Worm (Caenorhabditis elegans): ENCODE results near the gene R08C7.12.

Gene R08C7.12

DNA sequence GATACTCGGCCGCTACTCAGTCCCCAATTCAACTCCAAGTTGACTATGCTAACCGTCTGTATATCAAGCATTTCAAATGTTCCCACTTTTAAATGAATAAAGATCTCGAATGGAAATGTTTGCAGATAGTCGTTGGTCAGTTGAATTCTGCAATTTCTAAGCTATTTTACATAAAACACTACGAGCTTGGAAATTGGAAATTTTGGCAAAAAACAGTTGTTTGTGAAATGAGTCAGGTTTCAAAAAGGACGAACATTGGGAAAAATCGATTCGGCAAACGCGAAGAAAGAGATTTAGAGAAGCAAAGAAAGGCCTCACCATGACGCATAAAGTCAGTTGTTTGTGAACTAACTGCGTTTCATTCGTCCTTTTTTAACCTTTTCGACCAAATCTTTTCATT, 2.7 kb upstream of the R08C7.12 start (continued):
- TF ChIP-seq daf-16 (GFP tag; optimal IDR thresholded peaks at IDR 0.05) (no peak), daf-16 (tag; optimal IDR thresholded peaks at IDR 0.05) (peak; percentile 58), lsy-2 (tag; optimal IDR thresholded peaks at IDR 0.05) (peak; percentile 69 to 84), mxl-2 (GFP tag; conservative IDR thresholded peaks at IDR 0.05) (no peak), daf-12 (tag; optimal IDR thresholded peaks at IDR 0.05) (no peak), hlh-30 (tag; optimal IDR thresholded peaks at IDR 0.05; ENCODE audit: insufficient read depth) (peak; percentile 63), F26F4.8 (GFP tag; conservative IDR thresholded peaks at IDR 0.05) (no peak), hlh-11 (tag; optimal IDR thresholded peaks at IDR 0.05) (peak; percentile 2), F44E2.7 (GFP tag; IDR thresholded peaks at IDR 0.05) (no peak), nhr-6 (tag; optimal IDR thresholded peaks at IDR 0.05) (peak; percentile 68), F37D6.2 (tag; optimal IDR thresholded peaks at IDR 0.05) (no peak), unc-62 (GFP tag; optimal IDR thresholded peaks at IDR 0.05 in 1 of 2) (peak in 1 of 2 experiments; percentile 67), unc-62 (tag; optimal IDR thresholded peaks at IDR 0.05) (no peak), dmd-6 (GFP tag; IDR thresholded peaks at IDR 0.05) (no peak), dmd-8 (GFP tag; IDR thresholded peaks at IDR 0.05) (no peak), saeg-2 (GFP tag; IDR thresholded peaks at IDR 0.05) (no peak), set-16 (GFP tag; IDR thresholded peaks at IDR 0.05) (no peak), vab-7 (GFP tag; IDR thresholded peaks at IDR 0.05) (no peak), arid-1 (GFP tag; conservative IDR thresholded peaks at IDR 0.05) (peak; percentile 63), jun-1 (tag; optimal IDR thresholded peaks at IDR 0.05) (no peak), nhr-76 (tag; optimal IDR thresholded peaks at IDR 0.05) (no peak), aha-1 (tag) (no peak), Y48G9A.11 (GFP tag; IDR thresholded peaks at IDR 0.05) (no peak), madf-5 (GFP tag; IDR thresholded peaks at IDR 0.05) (no peak), egl-43 (GFP tag; IDR thresholded peaks at IDR 0.05) (no peak; the same call in 1 of the 2 replicates), nhr-41 (GFP tag; IDR thresholded peaks at IDR 0.05) (no peak), ceh-82 (tag; optimal IDR thresholded peaks at IDR 0.05) (no peak), skn-1 (tag; optimal IDR thresholded peaks at IDR 0.05) (no peak), T20F7.1 (GFP tag; optimal IDR thresholded peaks at IDR 0.05) (peak; percentile 29), spr-3 (GFP tag; optimal IDR thresholded peaks at IDR 0.05) (no peak), php-3 (GFP tag; IDR thresholded peaks at IDR 0.05) (no peak), madf-9 (GFP tag; conservative IDR thresholded peaks at IDR 0.05) (no peak), lin-13 (GFP tag; optimal IDR thresholded peaks at IDR 0.05) (no peak), ZK546.5 (tag; optimal IDR thresholded peaks at IDR 0.05) (no peak), snpc-1.2 (GFP tag; IDR thresholded peaks at IDR 0.05) (peak; percentile 80), snpc-4 (tag; optimal IDR thresholded peaks at IDR 0.05) (no peak), nhr-102 (tag; optimal IDR thresholded peaks at IDR 0.05) (peak; percentile 21), lin-38 (GFP tag; IDR thresholded peaks at IDR 0.05) (peak; percentile 50), nhr-48 (tag; optimal IDR thresholded peaks at IDR 0.05) (no peak), nhr-10 (tag; optimal IDR thresholded peaks at IDR 0.05) (no peak), mxl-3 (GFP tag; optimal IDR thresholded peaks at IDR 0.05) (no peak), aly-2 (tag; optimal IDR thresholded peaks at IDR 0.05) (no peak), fos-1 (tag; optimal IDR thresholded peaks at IDR 0.05) (no peak), pqm-1 (tag; optimal IDR thresholded peaks at IDR 0.05) (no peak), pha-4 (GFP tag; IDR thresholded peaks at IDR 0.05) (peak; percentile 32; the same call in 1 of the 2 replicates), pha-4 (tag; optimal IDR thresholded peaks at IDR 0.05) (no peak), daf-19 (GFP tag; conservative IDR thresholded peaks at IDR 0.05) (0 out of 2 replicates have a peak, but pooled peaks have one; percentile 37), zip-2 (tag; optimal IDR thresholded peaks at IDR 0.05) (no peak), dve-1 (tag; optimal IDR thresholded peaks at IDR 0.05; ENCODE audit: insufficient read depth) (peak; percentile 61), ztf-7 (tag; optimal IDR thresholded peaks at IDR 0.05) (no peak), attf-4 (tag; optimal IDR thresholded peaks at IDR 0.05) (no peak), lin-1 (GFP tag; IDR thresholded peaks at IDR 0.05) (no peak), duxl-1 (tag; optimal IDR thresholded peaks at IDR 0.05; ENCODE audit: poor library complexity) (no peak), nhr-28 (tag; optimal IDR thresholded peaks at IDR 0.05) (no peak)

Measured in whole organism, L4 larva.